Worm (Caenorhabditis elegans): ENCODE data around the gene nhr-155.

ce11 chrV:505191-505590, 34.1 kb upstream of the nhr-155 start, which contains the start of gene srlf-19:
- TF ChIP-seq him-1 (tag; optimal IDR thresholded peaks at IDR 0.05) = no peak
- TF ChIP-seq W03F9.2 (tag; optimal IDR thresholded peaks at IDR 0.05) = no peak

Data from whole organism, L4/young adult.